Worm (Caenorhabditis elegans) whole organism, late embryonic: Measurements from ENCODE around the gene C49F8.1.

Source experiments
- C38D4.7 ChIP-seq: fragments of 200-800 bp; sonication (Bioruptor generic); optimal IDR thresholded peaks from 2 replicates; lab custom pipeline; 2018; ENCODE audit warnings: mild to moderate bottlenecking, missing genetic modification characterization, moderate library complexity, missing compliant biosample characterization
- K09A11.1 ChIP-seq: sonication (generic microtip); optimal IDR thresholded peaks from 2 replicates; lab custom pipeline; 2017; ENCODE audit warnings: antibody characterized with exemption, mild to moderate bottlenecking, missing genetic modification characterization, missing compliant biosample characterization; ENCODE audit not compliant: insufficient read depth
- T23F11.4 ChIP-seq: fragments of 200-800 bp; sonication (Bioruptor generic); optimal IDR thresholded peaks from 2 replicates; lab custom pipeline; 2018; ENCODE audit warnings: mild to moderate bottlenecking, missing genetic modification characterization, missing compliant biosample characterization
- ceh-19 ChIP-seq: fragments of 200-800 bp; sonication (Bioruptor generic); optimal IDR thresholded peaks from 2 replicates; lab custom pipeline; 2018; ENCODE audit warnings: mild to moderate bottlenecking, missing genetic modification characterization, missing compliant biosample characterization
- ceh-30 ChIP-seq: fragments of 150-350 bp; optimal IDR thresholded peaks from 2 replicates; lab custom pipeline; 2014; ENCODE audit warnings: missing biosample characterization, missing genetic modification characterization
- ceh-34 ChIP-seq: sonication (generic microtip); optimal IDR thresholded peaks from 2 replicates; lab custom pipeline; 2016; ENCODE audit warnings: mild to moderate bottlenecking, missing genetic modification characterization, missing compliant biosample characterization
- ceh-45 ChIP-seq: fragments of 200-800 bp; sonication (Bioruptor generic); IDR thresholded peaks from 2 replicates; pipeline ENCODE4 v1.3.6; 2022; ENCODE audit warnings: missing genetic modification reagents, missing genetic modification characterization, missing compliant biosample characterization
- ceh-48 ChIP-seq: sonication (generic microtip); optimal IDR thresholded peaks from 2 replicates; lab custom pipeline; 2016; ENCODE audit warnings: missing genetic modification characterization, inconsistent platforms, missing compliant biosample characterization
- che-1 ChIP-seq: sonication (generic microtip); optimal IDR thresholded peaks from 2 replicates; lab custom pipeline; 2016; ENCODE audit warnings: mild to moderate bottlenecking, missing genetic modification characterization, missing compliant biosample characterization
- dmd-4 ChIP-seq: sonication (generic microtip); optimal IDR thresholded peaks from 2 replicates; lab custom pipeline; 2016; ENCODE audit warnings: borderline replicate concordance, missing genetic modification characterization, missing compliant biosample characterization
- dve-1 ChIP-seq: sonication (generic microtip); optimal IDR thresholded peaks from 2 replicates; lab custom pipeline; 2017; ENCODE audit warnings: antibody characterized with exemption, mild to moderate bottlenecking, missing genetic modification characterization, missing compliant biosample characterization
- fax-1 ChIP-seq: sonication (generic microtip); optimal IDR thresholded peaks from 2 replicates; lab custom pipeline; 2016; ENCODE audit warnings: missing genotype, missing genetic modification characterization, missing compliant biosample characterization
- fkh-6 ChIP-seq: sonication (generic microtip); optimal IDR thresholded peaks from 2 replicates; lab custom pipeline; 2016; ENCODE audit warnings: missing genetic modification characterization, missing compliant biosample characterization
- gmeb-2 ChIP-seq: sonication (generic microtip); optimal IDR thresholded peaks from 2 replicates; lab custom pipeline; 2016; ENCODE audit warnings: missing genetic modification characterization, inconsistent platforms, missing compliant biosample characterization
- hlh-15 ChIP-seq: sonication (generic microtip); optimal IDR thresholded peaks from 2 replicates; lab custom pipeline; 2016; ENCODE audit warnings: missing genetic modification characterization, missing compliant biosample characterization
- hlh-6 ChIP-seq: sonication (generic microtip); optimal IDR thresholded peaks from 2 replicates; lab custom pipeline; 2016; ENCODE audit warnings: missing genotype, missing genetic modification characterization, missing compliant biosample characterization
- hlh-8 ChIP-seq: sonication (generic microtip); optimal IDR thresholded peaks from 2 replicates; lab custom pipeline; 2016; ENCODE audit warnings: missing genotype, missing genetic modification characterization, missing compliant biosample characterization
- lin-11 ChIP-seq: fragments of 200-800 bp; sonication (Bioruptor generic); optimal IDR thresholded peaks from 2 replicates; lab custom pipeline; 2018; ENCODE audit warnings: mild to moderate bottlenecking, missing genetic modification characterization, missing compliant biosample characterization
- madf-2 ChIP-seq: sonication (generic microtip); optimal IDR thresholded peaks from 2 replicates; lab custom pipeline; 2017; ENCODE audit warnings: missing genetic modification characterization, missing compliant biosample characterization
- mec-3 ChIP-seq: sonication (generic microtip); optimal IDR thresholded peaks from 2 replicates; lab custom pipeline; 2016; ENCODE audit warnings: borderline replicate concordance, missing genetic modification characterization, missing compliant biosample characterization
- nfya-1 ChIP-seq: sonication (generic microtip); optimal IDR thresholded peaks from 2 replicates; lab custom pipeline; 2017; ENCODE audit warnings: missing genetic modification characterization, mild to moderate bottlenecking, missing compliant biosample characterization, antibody characterized with exemption, moderate library complexity
- nhr-11 ChIP-seq: fragments of 150-350 bp; optimal IDR thresholded peaks from 2 replicates; lab custom pipeline; 2014; ENCODE audit warnings: missing biosample characterization, missing genetic modification characterization
- nhr-232 ChIP-seq: sonication (generic microtip); optimal IDR thresholded peaks from 2 replicates; lab custom pipeline; 2016; ENCODE audit warnings: missing genetic modification characterization, missing compliant biosample characterization
- npax-4 ChIP-seq: sonication (generic microtip); optimal IDR thresholded peaks from 2 replicates; lab custom pipeline; 2016; ENCODE audit warnings: missing genetic modification characterization, missing compliant biosample characterization
- odd-2 ChIP-seq: sonication (generic microtip); optimal IDR thresholded peaks from 2 replicates; lab custom pipeline; 2017; ENCODE audit warnings: antibody characterized with exemption, mild to moderate bottlenecking, missing genetic modification characterization, missing compliant biosample characterization
- pag-3 ChIP-seq: sonication (generic microtip); optimal IDR thresholded peaks from 2 replicates; lab custom pipeline; 2016; ENCODE audit warnings: missing compliant biosample characterization, missing genetic modification characterization, borderline replicate concordance
- pha-4 ChIP-seq: fragments of 150-350 bp; optimal IDR thresholded peaks from 2 replicates; lab custom pipeline; 2018; ENCODE audit warnings: missing biosample characterization, missing genetic modification reagents, missing genetic modification characterization
- rnt-1 ChIP-seq: sonication (generic microtip); optimal IDR thresholded peaks from 2 replicates; lab custom pipeline; 2016; ENCODE audit warnings: missing genetic modification characterization, missing compliant biosample characterization
- sdc-2 ChIP-seq: sonication (generic microtip); optimal IDR thresholded peaks from 2 replicates; lab custom pipeline; 2016; ENCODE audit warnings: missing genotype, missing genetic modification characterization, missing compliant biosample characterization
- sox-2 ChIP-seq: fragments of 200-800 bp; sonication (Bioruptor generic); IDR thresholded peaks from 2 replicates; pipeline ENCODE4 v1.3.6; 2022; ENCODE audit warnings: missing genetic modification reagents, missing genetic modification characterization, missing compliant biosample characterization
- tbx-7 ChIP-seq: sonication (generic microtip); optimal IDR thresholded peaks from 2 replicates; lab custom pipeline; 2016; ENCODE audit warnings: missing genotype, missing genetic modification characterization, missing compliant biosample characterization
- ttx-3 ChIP-seq: sonication (generic microtip); optimal IDR thresholded peaks from 2 replicates; lab custom pipeline; 2016; ENCODE audit warnings: missing genetic modification reagents, missing genetic modification characterization, missing compliant biosample characterization
- unc-42 ChIP-seq: sonication (generic microtip); optimal IDR thresholded peaks from 2 replicates; lab custom pipeline; 2016; ENCODE audit warnings: missing genotype, missing genetic modification characterization, missing compliant biosample characterization

Gene C49F8.1

ce11 chrX:13364897-13365296, at the start of gene C49F8.1:
C49F8.1 (minus strand) TSS chrX:13364997.
- TF ChIP-seq hlh-8 (tag; lab: Kevin White, UChicago) (no peak), ceh-34 (tag; lab: Kevin White, UChicago) (no peak)
- TF ChIP-seq, all 69 proteins: peak for 0

- no peak for TF ChIP-seq ceh-30 (tag; lab: Kevin White, UChicago)
- no peak for TF ChIP-seq ceh-48 (tag; lab: Kevin White, UChicago)
- TF ChIP-seq ceh-45 (GFP tag; lab: Robert Waterston, UW) = no peak
- no peak for TF ChIP-seq tbx-7 (tag; lab: Kevin White, UChicago)
- no peak for TF ChIP-seq mec-3 (tag; lab: Kevin White, UChicago)
- TF ChIP-seq pag-3 (tag; lab: Kevin White, UChicago) = no peak
- no peak for TF ChIP-seq nhr-232 (tag; lab: Kevin White, UChicago)
- TF ChIP-seq madf-2 (tag; lab: Kevin White, UChicago) = no peak
- TF ChIP-seq sox-2 = no peak
- no peak for TF ChIP-seq unc-42 (tag; lab: Kevin White, UChicago)
- TF ChIP-seq hlh-8 (tag; lab: Kevin White, UChicago) = no peak
- no peak for TF ChIP-seq C38D4.7 (GFP tag; lab: Kevin White, UChicago)
- no peak for TF ChIP-seq fkh-6 (tag; lab: Kevin White, UChicago)
- no peak for TF ChIP-seq lin-11 (tag; lab: Kevin White, UChicago)
- TF ChIP-seq, all 69 proteins: peak for 0
Observed at ce11 chrX:13412307-13412706, 47.5 kb upstream of the C49F8.1 start.

ce11 chrX:13411306-13411705, 46.5 kb upstream of the C49F8.1 start:
- no peak for TF ChIP-seq K09A11.1 (tag; lab: Kevin White, UChicago)
- TF ChIP-seq odd-2 = no peak
- TF ChIP-seq pha-4 (tag; lab: Kevin White, UChicago) = no peak
- no peak for TF ChIP-seq unc-42 (tag; lab: Kevin White, UChicago)
- no peak for TF ChIP-seq ceh-34 (tag; lab: Kevin White, UChicago)
- TF ChIP-seq npax-4 (tag; lab: Kevin White, UChicago) = no peak
- no peak for TF ChIP-seq ceh-19
- no peak for TF ChIP-seq ttx-3 (tag; lab: Kevin White, UChicago)
- no peak for TF ChIP-seq dve-1 (tag; lab: Kevin White, UChicago)
- no peak for TF ChIP-seq hlh-15 (tag; lab: Kevin White, UChicago)
- TF ChIP-seq sdc-2 (tag; lab: Kevin White, UChicago) = no peak
- TF ChIP-seq nfya-1 (tag; lab: Kevin White, UChicago) = no peak
- no peak for TF ChIP-seq C38D4.7 (GFP tag; lab: Kevin White, UChicago)
- TF ChIP-seq mec-3 (tag; lab: Kevin White, UChicago) = no peak
- TF ChIP-seq hlh-6 (tag; lab: Kevin White, UChicago) = no peak
- TF ChIP-seq gmeb-2 (tag; lab: Kevin White, UChicago) = no peak

- TF ChIP-seq C38D4.7 (GFP tag; lab: Kevin White, UChicago) = no peak
- TF ChIP-seq fax-1 (tag; lab: Kevin White, UChicago) = no peak
- no peak for TF ChIP-seq T23F11.4 (GFP tag; lab: Kevin White, UChicago)
- TF ChIP-seq dmd-4 (tag; lab: Kevin White, UChicago) = no peak
- no peak for TF ChIP-seq sox-2
- TF ChIP-seq dve-1 (tag; lab: Kevin White, UChicago) = no peak
- TF ChIP-seq rnt-1 (tag; lab: Kevin White, UChicago) = peak; percentile 15
- no peak for TF ChIP-seq unc-42 (tag; lab: Kevin White, UChicago)
Observed at ce11 chrX:13409543-13409942, 44.7 kb upstream of the C49F8.1 start, which contains the start of the genes cyp-13B1 and C29F7.1. cyp-13B1 (minus strand) TSS chrX:13409643. C29F7.1 (plus strand) TSS chrX:13409936.

- TF ChIP-seq madf-2 (tag; lab: Kevin White, UChicago) = no peak
- TF ChIP-seq hlh-6 (tag; lab: Kevin White, UChicago) = no peak
- no peak for TF ChIP-seq nhr-11 (tag; lab: Kevin White, UChicago)
- no peak for TF ChIP-seq pha-4 (tag; lab: Kevin White, UChicago)
- no peak for TF ChIP-seq K09A11.1 (tag; lab: Kevin White, UChicago)
- no peak for TF ChIP-seq nfya-1 (tag; lab: Kevin White, UChicago)
- TF ChIP-seq che-1 = no peak
- no peak for TF ChIP-seq ttx-3 (tag; lab: Kevin White, UChicago)
- TF ChIP-seq hlh-8 (tag; lab: Kevin White, UChicago) = no peak
- no peak for TF ChIP-seq pag-3 (tag; lab: Kevin White, UChicago)
- TF ChIP-seq, all 69 proteins: peak for 0
Observed at ce11 chrX:13401783-13402182, 37.0 kb upstream of the C49F8.1 start, which contains the start of gene F02C12.1. F02C12.1 (plus strand) TSS chrX:13402083.
